Worm (Caenorhabditis elegans) whole organism, early embryonic: ENCODE measurements around the gene msp-142.

Experiments
- ama-1 ChIP-seq: fragments of 150-350 bp; optimal IDR thresholded peaks from 2 replicates; lab custom pipeline; 2014
- ceh-36 ChIP-seq: sonication (generic microtip); optimal IDR thresholded peaks from 2 replicates; lab custom pipeline; 2016; ENCODE audit warnings: missing genetic modification characterization, inconsistent platforms, missing compliant biosample characterization
- scrt-1 ChIP-seq: fragments of 200-800 bp; sonication (Bioruptor generic); IDR thresholded peaks from 2 replicates; pipeline ENCODE4 v1.3.6; 2022; ENCODE audit warnings: missing genetic modification characterization, missing compliant biosample characterization

DNA sequence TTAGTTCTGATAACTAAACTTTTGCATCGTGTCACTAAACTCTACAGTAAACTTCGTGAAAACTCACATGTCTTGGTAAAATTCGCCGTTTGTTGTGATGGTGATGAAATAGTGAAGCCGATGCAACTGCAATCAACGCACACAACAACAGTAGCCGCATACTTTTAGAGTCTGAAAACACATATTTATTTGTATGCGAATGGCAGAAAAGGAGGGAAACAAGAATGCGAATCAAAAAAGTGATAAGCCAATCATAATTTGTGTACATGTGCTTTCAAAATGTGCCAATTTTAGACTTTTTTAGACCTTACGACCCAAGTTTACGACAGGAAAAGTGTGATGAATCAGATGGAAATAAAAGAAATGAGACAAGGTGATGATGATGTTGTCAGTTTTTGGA is 7.6 kb downstream of the msp-142 start, which contains the start of gene K05F1.10:
- TF ChIP-seq ama-1 (lab: Kevin White, UChicago) = no peak
- TF ChIP-seq scrt-1 (GFP tag; lab: Robert Waterston, UW) = no peak
- no peak for TF ChIP-seq ceh-36
